Fruit fly (Drosophila melanogaster): Measurements from ENCODE around the gene p24-1.

- TF ChIP-seq CG8478 (optimal IDR thresholded peaks at IDR 0.05): no peak
- TF ChIP-seq CTCF (optimal IDR thresholded peaks at IDR 0.05): no peak
Observed at dm6 chrX:11821946-11822345, 30.4 kb downstream of the p24-1 start.

All from S2 (cell line).